Worm (Caenorhabditis elegans) whole organism, mixed stage, embryonic: Measurements from ENCODE around the gene sek-3.

Experiments used
- M03D4.4 ChIP-seq: sonication (generic microtip); optimal IDR thresholded peaks from 2 replicates; lab custom pipeline; 2017; ENCODE audit warnings: mild to moderate bottlenecking, missing genetic modification characterization, missing compliant biosample characterization
- bed-3 ChIP-seq: fragments of 200-800 bp; sonication (Bioruptor generic); optimal IDR thresholded peaks from 3 replicates; lab custom pipeline; 2018; ENCODE audit warnings: mild to moderate bottlenecking, missing genetic modification characterization, moderate library complexity, missing compliant biosample characterization
- blmp-1 ChIP-seq: fragments of 150-350 bp; optimal IDR thresholded peaks from 2 replicates; lab custom pipeline; 2014; ENCODE audit warnings: missing biosample characterization, missing genetic modification characterization
- ceh-83 ChIP-seq: fragments of 200-800 bp; sonication (Bioruptor generic); optimal IDR thresholded peaks from 2 replicates; lab custom pipeline; 2018; ENCODE audit warnings: mild to moderate bottlenecking, missing genetic modification characterization, missing compliant biosample characterization
- cnd-1 ChIP-seq: fragments of 200-800 bp; sonication (Bioruptor generic); optimal IDR thresholded peaks from 2 replicates; lab custom pipeline; 2018; ENCODE audit warnings: mild to moderate bottlenecking, missing genetic modification characterization, missing compliant biosample characterization
- drap-1 ChIP-seq: fragments of 200-800 bp; sonication (Bioruptor generic); optimal IDR thresholded peaks from 3 replicates; lab custom pipeline; 2018; ENCODE audit warnings: mild to moderate bottlenecking, missing genetic modification characterization, missing compliant biosample characterization
- elt-1 ChIP-seq: sonication (generic microtip); optimal IDR thresholded peaks from 2 replicates; lab custom pipeline; 2017; ENCODE audit warnings: missing genetic modification characterization, mild to moderate bottlenecking, missing compliant biosample characterization, antibody characterized with exemption, moderate library complexity, borderline replicate concordance; ENCODE audit not compliant: insufficient read depth
- elt-3 ChIP-seq: fragments of 150-350 bp; optimal IDR thresholded peaks from 2 replicates; lab custom pipeline; 2014; ENCODE audit warnings: missing biosample characterization, missing genetic modification characterization
- flh-1 ChIP-seq: fragments of 200-800 bp; sonication (Bioruptor generic); optimal IDR thresholded peaks from 2 replicates; lab custom pipeline; 2018; ENCODE audit warnings: mild to moderate bottlenecking, missing genetic modification characterization, moderate library complexity, missing compliant biosample characterization
- ham-2 ChIP-seq: fragments of 200-800 bp; sonication (Bioruptor generic); optimal IDR thresholded peaks from 2 replicates; lab custom pipeline; 2018; ENCODE audit warnings: mild to moderate bottlenecking, missing genetic modification characterization, missing compliant biosample characterization
- hlh-1 ChIP-seq: fragments of 150-350 bp; optimal IDR thresholded peaks from 2 replicates; lab custom pipeline; 2014; ENCODE audit warnings: missing biosample characterization, missing genetic modification reagents, missing genetic modification characterization
- lin-13 ChIP-seq: fragments of 150-350 bp; optimal IDR thresholded peaks from 2 replicates; lab custom pipeline; 2014; ENCODE audit warnings: missing biosample characterization, missing genetic modification characterization
- lin-32 ChIP-seq: fragments of 200-800 bp; sonication (Bioruptor generic); optimal IDR thresholded peaks from 2 replicates; lab custom pipeline; 2018; ENCODE audit warnings: mild to moderate bottlenecking, missing genetic modification characterization, missing compliant biosample characterization
- lsy-2 ChIP-seq: fragments of 150-350 bp; optimal IDR thresholded peaks from 2 replicates; lab custom pipeline; 2014; ENCODE audit warnings: missing biosample characterization, missing genetic modification characterization
- mab-5 ChIP-seq: fragments of 150-350 bp; optimal IDR thresholded peaks from 2 replicates; lab custom pipeline; 2014; ENCODE audit warnings: missing biosample characterization, missing genetic modification characterization
- mls-2 ChIP-seq: sonication (generic microtip); optimal IDR thresholded peaks from 2 replicates; lab custom pipeline; 2016; ENCODE audit warnings: mild to moderate bottlenecking, missing genetic modification characterization, moderate library complexity, missing compliant biosample characterization
- nhr-12 ChIP-seq: fragments of 150-350 bp; optimal IDR thresholded peaks from 2 replicates; lab custom pipeline; 2014; ENCODE audit warnings: missing biosample characterization, missing genetic modification characterization
- nhr-76 ChIP-seq: sonication (generic microtip); optimal IDR thresholded peaks from 2 replicates; lab custom pipeline; 2017; ENCODE audit warnings: missing biosample characterization, missing genetic modification characterization
- pha-4 ChIP-seq: fragments of 150-350 bp; optimal IDR thresholded peaks from 2 replicates; lab custom pipeline; 2018; ENCODE audit warnings: missing biosample characterization, missing genetic modification reagents, missing genetic modification characterization
- sem-2 ChIP-seq: fragments of 200-800 bp; sonication (Bioruptor generic); optimal IDR thresholded peaks from 2 replicates; lab custom pipeline; 2018; ENCODE audit warnings: mild to moderate bottlenecking, missing genetic modification characterization, missing compliant biosample characterization
- sptf-1 ChIP-seq: sonication (generic microtip); optimal IDR thresholded peaks from 2 replicates; lab custom pipeline; 2017; ENCODE audit warnings: mild to moderate bottlenecking, missing genetic modification characterization, moderate library complexity, missing compliant biosample characterization
- unc-120 ChIP-seq: sonication (generic microtip); optimal IDR thresholded peaks from 2 replicates; lab custom pipeline; 2017; ENCODE audit warnings: missing genetic modification characterization, missing compliant biosample characterization; ENCODE audit not compliant: poor library complexity, severe bottlenecking

Gene sek-3

ce11 chrX:5061763-5062162 lies 44.1 kb downstream of the sek-3 start:
- TF ChIP-seq elt-3, result no peak
- no peak for TF ChIP-seq blmp-1 (tag; lab: Kevin White, UChicago)
- TF ChIP-seq elt-1, result peak; percentile 75
- TF ChIP-seq, all 35 proteins: peak for 1

- TF ChIP-seq elt-1 (no peak), hlh-1 (tag; lab: Kevin White, UChicago) (no peak), flh-1 (GFP tag; lab: Kevin White, UChicago) (no peak), cnd-1 (tag; lab: Kevin White, UChicago) (peak; percentile 48), lin-32 (no peak), unc-120 (tag; lab: Kevin White, UChicago) (peak; percentile 45), nhr-12 (tag; lab: Kevin White, UChicago) (no peak), sptf-1 (tag; lab: Kevin White, UChicago) (peak; percentile 9), drap-1 (GFP tag; lab: Kevin White, UChicago) (peak; percentile 22), pha-4 (tag; lab: Kevin White, UChicago) (peak; percentile 48), lin-13 (peak; percentile 3), ceh-83 (GFP tag; lab: Kevin White, UChicago) (no peak), mls-2 (peak; percentile 27)
- TF ChIP-seq, all 35 proteins: peak for 7
These were observed 46.3 kb downstream of the sek-3 start, which contains the start of gene C24H10.2 for ce11 chrX:5063750-5064652. Gene C24H10.2 (plus strand): TSS chrX:5064602.

- no peak for TF ChIP-seq bed-3 (GFP tag; lab: Kevin White, UChicago)
- no peak for TF ChIP-seq nhr-76
- TF ChIP-seq lsy-2 (tag; lab: Kevin White, UChicago), result no peak
These were observed 48.9 kb downstream of the sek-3 start for ce11 chrX:5066570-5066969.

- TF ChIP-seq sptf-1 (tag; lab: Kevin White, UChicago) (no peak), ceh-83 (GFP tag; lab: Kevin White, UChicago) (no peak), M03D4.4 (tag; lab: Kevin White, UChicago) (no peak), mab-5 (tag; lab: Kevin White, UChicago) (no peak), cnd-1 (tag; lab: Kevin White, UChicago) (no peak), nhr-76 (no peak), nhr-12 (tag; lab: Kevin White, UChicago) (no peak), sem-2 (GFP tag; lab: Kevin White, UChicago) (no peak), ham-2 (GFP tag; lab: Kevin White, UChicago) (no peak), flh-1 (GFP tag; lab: Kevin White, UChicago) (no peak)
These were observed 50.1 kb downstream of the sek-3 start, which contains the start of gene clc-7 for ce11 chrX:5067796-5068195. Gene clc-7 (plus strand): TSS chrX:5068096.
